Worm (Caenorhabditis elegans): ENCODE data around the gene lin-18.

DNA sequence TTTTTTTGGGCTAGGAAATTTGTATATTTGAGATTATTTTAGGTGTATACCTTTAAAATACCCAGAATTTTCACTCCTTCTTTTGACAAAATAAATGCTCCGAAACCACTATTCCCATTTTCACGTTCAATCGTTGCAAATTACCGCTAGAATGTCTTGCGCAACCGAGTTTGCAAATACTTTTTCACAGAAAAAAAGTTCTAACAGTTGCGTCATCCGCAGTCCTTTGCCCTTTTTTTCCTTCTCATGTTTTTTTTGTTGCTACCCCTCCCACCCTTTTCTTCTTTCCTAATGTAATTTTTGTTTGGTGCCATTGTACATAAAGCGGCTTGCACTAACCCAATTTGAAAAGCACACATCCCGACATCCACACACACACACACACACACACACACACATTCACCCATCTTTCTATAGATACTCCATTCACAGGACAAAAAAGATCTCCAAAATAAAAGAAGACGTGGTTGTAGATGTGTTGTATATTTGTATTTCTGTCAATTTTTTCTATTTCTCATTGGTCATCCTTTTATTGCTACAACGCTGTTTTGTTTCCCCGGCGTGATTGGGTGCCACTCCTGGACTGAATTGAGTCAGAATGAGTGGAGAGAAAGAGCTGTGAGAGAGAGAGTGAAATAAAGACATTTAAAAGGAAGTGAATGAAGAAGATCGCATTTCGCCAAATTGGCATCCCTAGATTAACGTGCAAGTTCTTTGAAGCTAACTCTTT is 712 bp upstream of the lin-18 start:
- TF ChIP-seq ama-1 (optimal IDR thresholded peaks at IDR 0.05) (no peak), flt-1 (GFP tag; IDR thresholded peaks at IDR 0.05) (no peak)

Measured in whole organism, early embryonic.